Fruit fly (Drosophila melanogaster): ENCODE data around the gene CG10903.
A peak's percentile ranks its signal among the peaks of the same experiment; 100 is the strongest.

CG10903 gene

DNA sequence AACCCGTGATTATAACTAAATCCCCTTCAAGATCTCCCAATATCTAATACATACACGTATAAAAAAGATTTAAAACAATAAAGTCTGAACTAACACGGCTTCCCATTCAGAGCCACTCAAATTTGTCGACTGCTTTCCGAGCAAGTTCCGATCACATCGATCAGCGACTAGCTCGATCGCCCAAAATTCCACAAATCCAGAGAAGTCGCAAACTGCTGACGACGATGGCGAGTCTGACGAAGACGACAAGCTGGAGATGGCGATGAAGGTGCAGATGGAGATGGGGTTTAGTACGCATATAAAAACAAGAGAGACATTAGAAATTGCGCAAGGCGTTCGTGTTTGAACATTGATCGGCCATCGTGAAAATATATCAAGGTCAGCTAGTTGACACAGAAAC is 31.4 kb upstream of the CG10903 start:
- TF ChIP-seq Dif (GFP tag; optimal IDR thresholded peaks at IDR 0.05; ENCODE audit: partially characterized antibody) (no peak), Hnf4 (GFP tag; optimal IDR thresholded peaks at IDR 0.05) (no peak), Myc (optimal IDR thresholded peaks at IDR 0.05) (no peak), lola (GFP tag; optimal IDR thresholded peaks at IDR 0.05) (no peak)

DNA sequence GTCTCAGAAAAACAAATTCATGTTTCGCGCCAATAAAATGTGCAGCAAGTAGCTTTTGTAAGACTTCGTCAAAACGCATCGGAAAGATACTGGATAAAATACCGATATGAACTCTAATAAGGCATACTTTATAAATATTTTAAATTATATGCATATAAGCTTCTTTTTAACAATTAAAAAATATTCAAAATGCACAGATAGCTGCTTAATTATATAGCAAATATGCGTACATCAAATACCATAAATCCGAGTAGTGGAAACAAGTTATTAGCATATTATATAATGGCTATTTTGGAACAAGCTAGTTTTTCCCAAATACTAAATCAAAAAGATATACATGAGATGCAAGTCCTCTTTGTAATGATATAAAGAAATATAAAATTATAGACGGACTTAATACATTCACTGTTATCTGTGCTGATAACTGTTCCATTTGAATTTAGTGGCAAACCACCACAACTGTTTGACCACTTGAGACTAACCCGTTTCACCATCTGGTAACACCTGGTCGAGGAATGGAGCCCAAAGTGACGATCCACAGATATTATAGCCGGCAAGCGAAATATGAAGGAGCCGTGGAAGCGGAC is 30.6 kb upstream of the CG10903 start, which contains the start of gene PIG-H:
Gene PIG-H, plus strand, starts transcription at position 303 of the 587 bp plus-strand sequence.
- TF ChIP-seq brk (GFP tag; optimal IDR thresholded peaks at IDR 0.05): peak; percentile 52
- peak; percentile 20 for TF ChIP-seq N (GFP tag; optimal IDR thresholded peaks at IDR 0.05)
- no peak for TF ChIP-seq CrebA (GFP tag; optimal IDR thresholded peaks at IDR 0.05; ENCODE audit: borderline replicate concordance)
- TF ChIP-seq Jra (GFP tag; optimal IDR thresholded peaks at IDR 0.05): no peak
- no peak for TF ChIP-seq dl (GFP tag; optimal IDR thresholded peaks at IDR 0.05; ENCODE audit: insufficient read depth in 1 of 2, partially characterized antibody in 2 of 2)
- TF ChIP-seq Dif (GFP tag; optimal IDR thresholded peaks at IDR 0.05; ENCODE audit: partially characterized antibody): peak; percentile 60
- TF ChIP-seq tai (GFP tag; optimal IDR thresholded peaks at IDR 0.05): peak; percentile 46

DNA sequence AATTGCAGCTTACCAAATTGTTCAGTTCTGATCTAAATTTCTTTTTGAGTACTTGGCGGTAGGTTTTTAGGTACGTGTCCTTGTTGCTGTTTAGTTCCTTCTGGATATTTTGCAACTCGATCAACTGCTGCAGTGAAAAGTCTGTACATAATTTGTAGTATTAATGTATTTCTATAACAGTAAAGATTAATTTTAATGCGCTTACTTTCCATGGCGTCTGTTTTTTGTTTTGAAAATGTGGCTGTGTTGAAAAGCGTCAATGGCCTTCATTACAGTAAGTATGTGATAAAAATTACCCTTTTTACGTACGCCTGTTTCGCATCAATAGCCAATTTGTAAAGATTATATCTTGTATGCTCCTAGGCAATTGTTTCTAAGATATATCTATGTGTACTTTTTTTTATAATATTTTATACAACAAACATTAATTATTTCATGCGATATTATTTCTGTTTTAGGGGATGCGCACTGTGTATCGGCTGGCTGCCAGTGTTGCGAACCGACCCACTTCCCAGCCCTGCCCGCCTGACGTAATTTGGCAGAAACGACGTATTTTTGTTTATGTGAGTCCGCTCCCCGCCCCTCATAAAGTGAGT is 29.0 kb upstream of the CG10903 start, which contains the start of the genes Kmn2 and CG2698:
Gene Kmn2, minus strand, starts transcription at position 236 of the 596 bp plus-strand sequence.
Gene CG2698, plus strand, starts transcription at position 489 of the 596 bp plus-strand sequence.
- TF ChIP-seq Jra (GFP tag; optimal IDR thresholded peaks at IDR 0.05): peak; percentile 92
- peak; percentile 95 for TF ChIP-seq sage (GFP tag; optimal IDR thresholded peaks at IDR 0.05)
- no peak for TF ChIP-seq usp (GFP tag; optimal IDR thresholded peaks at IDR 0.05)
- peak; percentile 94 for TF ChIP-seq fru (GFP tag; optimal IDR thresholded peaks at IDR 0.05)
- TF ChIP-seq br (GFP tag; optimal IDR thresholded peaks at IDR 0.05): peak; percentile 93
- TF ChIP-seq N (GFP tag; optimal IDR thresholded peaks at IDR 0.05): no peak
- TF ChIP-seq Rel (GFP tag; optimal IDR thresholded peaks at IDR 0.05): no peak
- TF ChIP-seq Rel (tag; optimal IDR thresholded peaks at IDR 0.05): peak; percentile 83
- TF ChIP-seq woc (GFP tag; optimal IDR thresholded peaks at IDR 0.05): peak; percentile 93
- TF ChIP-seq Hr78 (GFP tag; optimal IDR thresholded peaks at IDR 0.05): no peak
- no peak for TF ChIP-seq Abd-B (GFP tag; optimal IDR thresholded peaks at IDR 0.05)
- peak; percentile 97 for TF ChIP-seq dmrt93B (GFP tag; optimal IDR thresholded peaks at IDR 0.05)
- TF ChIP-seq CG9705 (GFP tag; optimal IDR thresholded peaks at IDR 0.05): peak; percentile 90
- TF ChIP-seq tai (GFP tag; optimal IDR thresholded peaks at IDR 0.05): no peak
- TF ChIP-seq rgr (GFP tag; optimal IDR thresholded peaks at IDR 0.05): peak; percentile 97
- no peak for TF ChIP-seq Dfd (GFP tag; optimal IDR thresholded peaks at IDR 0.05)
- peak; percentile 96 for TF ChIP-seq brk (GFP tag; optimal IDR thresholded peaks at IDR 0.05)
- peak in 1 of 2 experiments; percentile 97 for TF ChIP-seq foxo (GFP tag; optimal IDR thresholded peaks at IDR 0.05)
- TF ChIP-seq CG32264 (GFP tag; optimal IDR thresholded peaks at IDR 0.05): peak; percentile 77
- TF ChIP-seq Hr83 (GFP tag; optimal IDR thresholded peaks at IDR 0.05; ENCODE audit: poor library complexity, severe bottlenecking): peak; percentile 65
- peak; percentile 97 for TF ChIP-seq OdsH (GFP tag; optimal IDR thresholded peaks at IDR 0.05)
- no peak for TF ChIP-seq jim (GFP tag; optimal IDR thresholded peaks at IDR 0.05)
- TF ChIP-seq Vsx2 (GFP tag; optimal IDR thresholded peaks at IDR 0.05; ENCODE audit: partially characterized antibody): no peak
- TF ChIP-seq Myc (optimal IDR thresholded peaks at IDR 0.05): peak; percentile 64
- peak; percentile 96 for TF ChIP-seq Sp1 (GFP tag; optimal IDR thresholded peaks at IDR 0.05)
- TF ChIP-seq ey (GFP tag; optimal IDR thresholded peaks at IDR 0.05): peak; percentile 93
- no peak for TF ChIP-seq dl (GFP tag; optimal IDR thresholded peaks at IDR 0.05; ENCODE audit: insufficient read depth in 1 of 2, partially characterized antibody in 2 of 2)
- TF ChIP-seq CrebA (GFP tag; optimal IDR thresholded peaks at IDR 0.05; ENCODE audit: borderline replicate concordance): no peak
- TF ChIP-seq Mio (GFP tag; optimal IDR thresholded peaks at IDR 0.05): peak; percentile 58
- peak; percentile 92 for TF ChIP-seq sv (GFP tag; optimal IDR thresholded peaks at IDR 0.05)
- TF ChIP-seq Dif (GFP tag; optimal IDR thresholded peaks at IDR 0.05; ENCODE audit: partially characterized antibody): no peak
- peak; percentile 69 for TF ChIP-seq GATAd (GFP tag; optimal IDR thresholded peaks at IDR 0.05)
- TF ChIP-seq psq (GFP tag; optimal IDR thresholded peaks at IDR 0.05): peak; percentile 95
- TF ChIP-seq dsf (GFP tag; optimal IDR thresholded peaks at IDR 0.05; ENCODE audit: borderline replicate concordance): peak; percentile 91
- peak; percentile 96 for TF ChIP-seq h (GFP tag; optimal IDR thresholded peaks at IDR 0.05)
- TF ChIP-seq pan (optimal IDR thresholded peaks at IDR 0.05): no peak
- TF ChIP-seq Hnf4 (GFP tag; optimal IDR thresholded peaks at IDR 0.05): peak; percentile 95
- TF ChIP-seq HLH106 (tag; optimal IDR thresholded peaks at IDR 0.05): peak; percentile 97
